Fruit fly (Drosophila melanogaster): ENCODE results near the gene Galphaf.

The Galphaf gene

dm6 chr3L:16714193-16714538 lies 46.4 kb upstream of the Galphaf start:
- TF ChIP-seq HmgD (GFP tag; optimal IDR thresholded peaks at IDR 0.05), result no peak
- TF ChIP-seq gt (GFP tag; IDR thresholded peaks at IDR 0.05), result no peak
- TF ChIP-seq CG17186 (GFP tag; optimal IDR thresholded peaks at IDR 0.05), result no peak
- TF ChIP-seq ham (GFP tag; IDR thresholded peaks at IDR 0.05), result no peak
- no peak for TF ChIP-seq fru (optimal IDR thresholded peaks at IDR 0.05)
- no peak for TF ChIP-seq bigmax (GFP tag; optimal IDR thresholded peaks at IDR 0.05)
- no peak for TF ChIP-seq Hmr (GFP tag; optimal IDR thresholded peaks at IDR 0.05)
- no peak for TF ChIP-seq CG17361 (GFP tag; IDR thresholded peaks at IDR 0.05)
- TF ChIP-seq Ssrp (tag; optimal IDR thresholded peaks at IDR 0.05), result no peak
- no peak for TF ChIP-seq Optix (GFP tag; IDR thresholded peaks at IDR 0.05)
- TF ChIP-seq CG1529 (GFP tag; optimal IDR thresholded peaks at IDR 0.05), result no peak
- TF ChIP-seq gfzf (GFP tag; optimal IDR thresholded peaks at IDR 0.05), result no peak
- peak; percentile 14 for TF ChIP-seq dm (GFP tag; optimal IDR thresholded peaks at IDR 0.05)
- no peak for TF ChIP-seq CG2202 (tag; optimal IDR thresholded peaks at IDR 0.05)
- TF ChIP-seq CG1603 (tag; optimal IDR thresholded peaks at IDR 0.05), result no peak
- no peak for TF ChIP-seq ro (GFP tag; IDR thresholded peaks at IDR 0.05)
- TF ChIP-seq klu (GFP tag; IDR thresholded peaks at IDR 0.05), result no peak
- peak; percentile 35; the same call in 1 of the 2 replicates for TF ChIP-seq seq (GFP tag; IDR thresholded peaks at IDR 0.05)
- TF ChIP-seq usp (GFP tag; optimal IDR thresholded peaks at IDR 0.05), result no peak
- TF ChIP-seq croc (GFP tag; conservative IDR thresholded peaks at IDR 0.05), result no peak
- peak; percentile 15 for TF ChIP-seq MTF-1 (GFP tag; optimal IDR thresholded peaks at IDR 0.05; ENCODE audit: borderline replicate concordance)
- TF ChIP-seq tap (tag; optimal IDR thresholded peaks at IDR 0.05), result no peak
- TF ChIP-seq ap (GFP tag; IDR thresholded peaks at IDR 0.05), result no peak
- TF ChIP-seq CG2712 (tag; optimal IDR thresholded peaks at IDR 0.05), result no peak
- TF ChIP-seq sim (GFP tag; IDR thresholded peaks at IDR 0.05), result no peak
- no peak for TF ChIP-seq H15 (GFP tag; IDR thresholded peaks at IDR 0.05)
- TF ChIP-seq ac (GFP tag; optimal IDR thresholded peaks at IDR 0.05), result no peak
- no peak for TF ChIP-seq CG11560 (tag; IDR thresholded peaks at IDR 0.05)
- TF ChIP-seq CG9932 (GFP tag; IDR thresholded peaks at IDR 0.05), result peak; percentile 40; the same call in 1 of the 2 replicates
- no peak for TF ChIP-seq ase (GFP tag; IDR thresholded peaks at IDR 0.05)
- no peak for TF ChIP-seq CG12942 (GFP tag; optimal IDR thresholded peaks at IDR 0.05)
- no peak for TF ChIP-seq ttk (GFP tag; IDR thresholded peaks at IDR 0.05)
- TF ChIP-seq unpg (GFP tag; optimal IDR thresholded peaks at IDR 0.05), result no peak
- TF ChIP-seq B-H2 (GFP tag; optimal IDR thresholded peaks at IDR 0.05), result no peak
- no peak for TF ChIP-seq bowl (GFP tag; IDR thresholded peaks at IDR 0.05)
- no peak for TF ChIP-seq tll (GFP tag; optimal IDR thresholded peaks at IDR 0.05)
- TF ChIP-seq fd96Cb (tag; optimal IDR thresholded peaks at IDR 0.05), result no peak
- TF ChIP-seq Ptx1 (GFP tag; IDR thresholded peaks at IDR 0.05), result no peak
- no peak for TF ChIP-seq D19A (tag; optimal IDR thresholded peaks at IDR 0.05)
- no peak for TF ChIP-seq abd-A (tag; optimal IDR thresholded peaks at IDR 0.05)
- TF ChIP-seq CG9727 (GFP tag; optimal IDR thresholded peaks at IDR 0.05), result peak; percentile 24
- TF ChIP-seq E2f2 (GFP tag; IDR thresholded peaks at IDR 0.05), result no peak
- no peak for TF ChIP-seq jing (GFP tag; optimal IDR thresholded peaks at IDR 0.05)
- no peak for TF ChIP-seq Six4 (GFP tag; optimal IDR thresholded peaks at IDR 0.05)
- peak; percentile 13 for TF ChIP-seq D19B (GFP tag; optimal IDR thresholded peaks at IDR 0.05)
- no peak for TF ChIP-seq CG12659 (GFP tag; optimal IDR thresholded peaks at IDR 0.05)
- TF ChIP-seq CG10462 (GFP tag; optimal IDR thresholded peaks at IDR 0.05), result no peak
- TF ChIP-seq eyg (GFP tag; optimal IDR thresholded peaks at IDR 0.05), result no peak
- TF ChIP-seq stc (GFP tag; IDR thresholded peaks at IDR 0.05), result no peak
- peak; percentile 10 for TF ChIP-seq Xbp1 (GFP tag; optimal IDR thresholded peaks at IDR 0.05)
- TF ChIP-seq Hr51 (GFP tag; optimal IDR thresholded peaks at IDR 0.05), result no peak
- TF ChIP-seq NfI (GFP tag; optimal IDR thresholded peaks at IDR 0.05), result no peak
- TF ChIP-seq CG12155 (GFP tag; optimal IDR thresholded peaks at IDR 0.05), result no peak

All from whole organism, embryonic.